Fruit fly (Drosophila melanogaster): ENCODE measurements around the gene byn.

Gene byn

DNA sequence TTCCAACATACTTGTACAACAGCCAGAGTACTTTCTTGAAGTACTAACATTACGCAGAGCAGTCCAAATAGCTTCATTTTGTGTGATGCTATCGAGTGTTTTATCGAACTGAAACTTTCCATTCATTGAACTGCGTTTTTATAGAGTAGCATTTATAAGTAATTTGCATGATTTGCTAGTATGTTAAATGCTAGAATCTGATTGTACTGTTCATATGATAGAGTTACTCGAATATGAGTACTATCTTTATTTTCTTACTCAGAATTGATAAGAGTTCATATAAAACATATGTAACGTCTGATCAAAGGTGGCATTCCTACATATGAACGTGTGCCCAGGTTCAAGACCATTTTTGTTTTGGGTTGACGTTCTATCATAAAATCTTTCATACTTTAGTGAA lies 25.7 kb downstream of the byn start, which contains the start of gene obst-G:
Gene obst-G (minus strand): TSS at position 101 of the 400 bp plus-strand sequence.
- no peak for TF ChIP-seq CG17801 (GFP tag; optimal IDR thresholded peaks at IDR 0.05; ENCODE audit: partially characterized antibody)

dm6 chr3L:11953783-11954182 lies 26.3 kb downstream of the byn start, which contains the start of gene CG7248:
TSS of gene CG7248 (plus strand) at chr3L:11954083.
- no peak for TF ChIP-seq CG17801 (GFP tag; optimal IDR thresholded peaks at IDR 0.05; ENCODE audit: partially characterized antibody)

DNA sequence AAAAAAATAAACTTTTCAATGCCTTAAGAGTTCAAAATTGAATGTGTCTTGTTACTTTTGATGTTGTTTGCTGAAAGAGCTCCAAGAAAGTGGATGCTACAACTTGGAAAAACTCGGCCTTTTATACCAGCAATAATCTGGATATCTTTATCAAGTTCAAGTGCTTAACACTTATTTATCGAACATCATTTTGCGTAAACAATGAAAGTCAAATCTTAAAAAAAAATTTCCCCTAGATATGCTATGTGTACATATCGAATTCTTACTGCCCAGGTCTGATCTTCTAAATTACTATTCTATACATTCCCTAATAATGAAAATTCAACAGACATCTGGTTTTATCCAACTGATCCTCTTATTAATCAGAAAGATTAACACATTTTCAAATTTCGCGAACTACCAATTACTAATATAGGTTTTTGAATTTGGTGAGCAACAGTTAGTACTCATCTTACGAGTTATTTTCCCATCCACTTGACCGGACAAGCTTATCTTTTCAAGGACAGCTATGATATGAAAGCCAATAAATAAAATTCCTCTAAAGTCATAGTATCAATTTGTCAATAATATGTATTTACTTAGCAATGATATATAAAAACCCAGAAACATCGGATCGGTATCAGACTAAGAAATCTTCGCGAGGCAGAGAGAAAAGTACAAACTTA lies 30.3 kb downstream of the byn start, which contains the start of the genes CG11570 and CG43294:
Gene CG11570 (minus strand): TSS at position 101 of the 665 bp plus-strand sequence.
Gene CG43294 (plus strand): TSS at position 615 of the 665 bp plus-strand sequence.
- TF ChIP-seq CG17801 (GFP tag; optimal IDR thresholded peaks at IDR 0.05; ENCODE audit: partially characterized antibody), result no peak

DNA sequence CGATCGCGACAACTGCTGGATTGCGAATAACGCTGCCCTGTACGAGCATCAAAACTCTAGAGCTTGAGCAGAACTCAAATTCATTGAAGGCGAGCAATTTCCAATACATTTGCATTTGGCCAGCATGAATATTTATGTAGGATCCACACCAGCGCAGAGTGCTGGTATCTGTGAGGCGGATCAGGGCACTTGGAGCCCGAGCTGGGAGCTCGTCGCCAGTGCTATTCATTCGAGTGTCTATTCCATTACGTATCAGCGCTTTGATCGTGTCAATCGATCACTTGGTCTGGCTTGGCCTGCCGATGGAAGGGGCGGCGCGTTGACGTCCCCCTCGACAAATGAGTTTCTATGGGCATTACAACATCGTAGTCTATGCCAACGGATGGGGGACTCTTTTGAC lies 38.6 kb downstream of the byn start, which contains the start of gene prc:
Gene prc (minus strand): TSS at position 28 of the 400 bp plus-strand sequence.
- no peak for TF ChIP-seq CG17801 (GFP tag; optimal IDR thresholded peaks at IDR 0.05; ENCODE audit: partially characterized antibody)

- no peak for TF ChIP-seq CG17801 (GFP tag; optimal IDR thresholded peaks at IDR 0.05; ENCODE audit: partially characterized antibody)
Observed at dm6 chr3L:11972879-11973278, 45.4 kb downstream of the byn start, which contains the start of gene Muc68E. TSS of gene Muc68E (minus strand) at chr3L:11972979.

DNA sequence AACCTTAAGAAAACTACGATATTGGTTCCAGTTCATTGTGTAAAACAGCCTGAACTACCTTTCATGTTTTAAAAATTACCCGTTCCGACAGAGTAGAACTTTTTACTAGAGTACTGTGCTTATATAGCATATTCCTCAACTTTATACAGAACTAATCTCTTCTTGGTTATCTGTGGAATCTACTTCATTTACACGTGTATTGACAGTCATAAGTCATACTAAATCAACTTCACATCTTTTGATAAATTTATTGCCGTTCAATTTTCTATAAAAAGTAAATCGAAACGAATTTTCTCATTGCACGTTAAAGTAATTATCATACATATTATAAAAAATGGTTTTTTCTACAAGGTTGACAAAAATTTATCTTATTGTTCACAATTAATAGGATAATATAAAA lies 46.2 kb downstream of the byn start, which contains the start of gene CG42397:
Gene CG42397 (minus strand): TSS at position 101 of the 400 bp plus-strand sequence.
- no peak for TF ChIP-seq CG17801 (GFP tag; optimal IDR thresholded peaks at IDR 0.05; ENCODE audit: partially characterized antibody)

dm6 chr3L:11974605-11975004 lies 47.1 kb downstream of the byn start, which contains the start of gene CG14125:
TSS of gene CG14125 (plus strand) at chr3L:11974905.
- TF ChIP-seq CG17801 (GFP tag; optimal IDR thresholded peaks at IDR 0.05; ENCODE audit: partially characterized antibody), result no peak

DNA sequence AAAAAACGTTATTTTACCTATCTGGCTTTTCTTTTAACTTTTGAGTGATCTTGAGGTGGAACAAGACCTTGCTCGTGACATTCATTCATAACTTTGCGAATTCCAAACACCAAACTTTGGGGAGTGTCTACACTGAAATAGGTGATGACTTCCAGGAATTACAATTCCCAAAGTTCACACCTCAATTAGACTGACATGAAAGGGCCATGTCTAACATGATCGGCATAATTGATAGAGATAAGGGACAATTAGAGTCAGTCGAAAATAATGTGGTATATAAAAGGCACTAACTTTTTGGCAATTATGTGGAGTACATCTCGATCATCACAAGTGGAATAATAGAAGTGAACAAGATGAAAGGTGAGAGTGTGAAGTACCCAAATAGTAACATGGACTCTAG lies 48.3 kb downstream of the byn start, which contains the start of gene CG43896:
Gene CG43896 (plus strand): TSS at position 301 of the 400 bp plus-strand sequence.
- no peak for TF ChIP-seq CG17801 (GFP tag; optimal IDR thresholded peaks at IDR 0.05; ENCODE audit: partially characterized antibody)

dm6 chr3L:11984606-11985005 lies 57.1 kb downstream of the byn start, which contains the start of gene CG6938:
TSS of gene CG6938 (plus strand) at chr3L:11984906.
- no peak for TF ChIP-seq CG17801 (GFP tag; optimal IDR thresholded peaks at IDR 0.05; ENCODE audit: partially characterized antibody)

Data from ovary, adult (tissue).